Fruit fly (Drosophila melanogaster) whole organism, prepupa: ENCODE data around the gene CG17108.

Experiments
- Blimp-1 ChIP-seq: fragments of 200-800 bp; sonication (Bioruptor generic); optimal IDR thresholded peaks from 3 replicates; lab custom pipeline; 2017; ENCODE audit warnings: missing biosample characterization, missing genetic modification characterization, mild to moderate bottlenecking, moderate library complexity, missing genetic modification reagents
- CG10631 ChIP-seq: fragments of 200-800 bp; sonication (Bioruptor generic); optimal IDR thresholded peaks from 2 replicates; lab custom pipeline; 2016; ENCODE audit warnings: missing biosample characterization, missing genetic modification characterization
- CG10669 ChIP-seq: fragments of 200-800 bp; sonication (Bioruptor generic); optimal IDR thresholded peaks from 3 replicates; lab custom pipeline; 2018; ENCODE audit warnings: missing biosample characterization, mild to moderate bottlenecking, missing genetic modification characterization, moderate library complexity
- CG11294 ChIP-seq: fragments of 200-800 bp; sonication (Bioruptor generic); IDR thresholded peaks from 2 replicates; pipeline ENCODE4 v1.3.6; 2022; ENCODE audit warnings: missing biosample characterization, missing genetic modification characterization
- CG11762 ChIP-seq: fragments of 200-800 bp; sonication (Bioruptor generic); optimal IDR thresholded peaks from 3 replicates; lab custom pipeline; 2016; ENCODE audit warnings: missing biosample characterization, missing genetic modification characterization; ENCODE audit not compliant: insufficient read depth
- CG11902 ChIP-seq: fragments of 200-800 bp; sonication (Bioruptor generic); optimal IDR thresholded peaks from 3 replicates; lab custom pipeline; 2016; ENCODE audit warnings: missing biosample characterization, missing genetic modification characterization
- CG15336 ChIP-seq: fragments of 200-800 bp; sonication (Bioruptor generic); IDR thresholded peaks from 2 replicates; pipeline ENCODE4 v1.3.6; 2022; ENCODE audit warnings: missing biosample characterization, missing genetic modification characterization
- CG1621 ChIP-seq: fragments of 200-800 bp; sonication (Bioruptor generic); optimal IDR thresholded peaks from 3 replicates; lab custom pipeline; 2018; ENCODE audit warnings: missing biosample characterization, mild to moderate bottlenecking, missing genetic modification characterization
- CG16779 ChIP-seq: fragments of 200-800 bp; sonication (Bioruptor generic); optimal IDR thresholded peaks from 3 replicates; lab custom pipeline; 2017; ENCODE audit warnings: missing biosample characterization, mild to moderate bottlenecking, missing genetic modification characterization
- CG3032 ChIP-seq: fragments of 200-800 bp; optimal IDR thresholded peaks from 2 replicates; lab custom pipeline; 2019; ENCODE audit warnings: missing biosample characterization, mild to moderate bottlenecking, missing genetic modification characterization, moderate library complexity
- CG31627 ChIP-seq: fragments of 200-800 bp; sonication (Bioruptor generic); optimal IDR thresholded peaks from 3 replicates; lab custom pipeline; 2016; ENCODE audit warnings: missing biosample characterization, missing genetic modification characterization
- CG32006 ChIP-seq: fragments of 200-800 bp; sonication (Bioruptor generic); optimal IDR thresholded peaks from 3 replicates; lab custom pipeline; 2017; ENCODE audit warnings: missing biosample characterization, mild to moderate bottlenecking, missing genetic modification characterization
- CG3919 ChIP-seq: fragments of 200-800 bp; sonication (Bioruptor generic); optimal IDR thresholded peaks from 3 replicates; lab custom pipeline; 2016; ENCODE audit warnings: missing biosample characterization, missing genetic modification characterization
- CG4318 ChIP-seq: fragments of 200-800 bp; sonication (Bioruptor generic); optimal IDR thresholded peaks from 3 replicates; lab custom pipeline; 2017; ENCODE audit warnings: missing biosample characterization, mild to moderate bottlenecking, missing genetic modification characterization
- CG6276 ChIP-seq: fragments of 200-800 bp; sonication (Bioruptor generic); optimal IDR thresholded peaks from 2 replicates; lab custom pipeline; 2017; ENCODE audit warnings: missing biosample characterization, mild to moderate bottlenecking, missing genetic modification characterization
- CG6808 ChIP-seq: fragments of 200-800 bp; sonication (Bioruptor generic); optimal IDR thresholded peaks from 3 replicates; lab custom pipeline; 2017; ENCODE audit warnings: missing biosample characterization, missing genetic modification characterization, mild to moderate bottlenecking, moderate library complexity, missing genetic modification reagents
- CG6854 ChIP-seq: fragments of 200-800 bp; sonication (Bioruptor generic); optimal IDR thresholded peaks from 2 replicates; lab custom pipeline; 2017; ENCODE audit warnings: missing biosample characterization, mild to moderate bottlenecking, missing genetic modification characterization
- CG7368 ChIP-seq: fragments of 200-800 bp; sonication (Bioruptor generic); optimal IDR thresholded peaks from 3 replicates; lab custom pipeline; 2016; ENCODE audit warnings: missing biosample characterization, missing genetic modification characterization
- CG8119 ChIP-seq: fragments of 200-800 bp; sonication (Bioruptor generic); IDR thresholded peaks from 3 replicates; pipeline ENCODE4 v1.3.6; 2022; ENCODE audit warnings: missing biosample characterization, missing genetic modification characterization
- CG8319 ChIP-seq: fragments of 200-800 bp; sonication (Bioruptor generic); optimal IDR thresholded peaks from 3 replicates; lab custom pipeline; 2016; ENCODE audit warnings: missing biosample characterization, missing genetic modification characterization
- CG8632 ChIP-seq: fragments of 200-800 bp; sonication (Bioruptor generic); optimal IDR thresholded peaks from 3 replicates; lab custom pipeline; 2016; ENCODE audit warnings: missing biosample characterization, missing genetic modification characterization
- Ets21C ChIP-seq: fragments of 200-800 bp; sonication (Bioruptor generic); optimal IDR thresholded peaks from 3 replicates; lab custom pipeline; 2016; ENCODE audit warnings: missing biosample characterization, missing genetic modification characterization
- Ets96B ChIP-seq: fragments of 200-800 bp; optimal IDR thresholded peaks from 2 replicates; lab custom pipeline; 2019; ENCODE audit warnings: missing biosample characterization, mild to moderate bottlenecking, missing genetic modification characterization, moderate library complexity
- Gug ChIP-seq: fragments of 200-800 bp; sonication (Bioruptor generic); IDR thresholded peaks from 2 replicates; pipeline ENCODE4 v1.3.6; 2022; ENCODE audit warnings: missing biosample characterization, missing genetic modification characterization
- Hr38 ChIP-seq: sonication (Bioruptor generic); optimal IDR thresholded peaks from 2 replicates; lab custom pipeline; 2016; ENCODE audit warnings: missing biosample characterization, missing genetic modification characterization
- Hr39 ChIP-seq: fragments of 200-800 bp; sonication (Bioruptor generic); optimal IDR thresholded peaks from 2 replicates; lab custom pipeline; 2016; ENCODE audit warnings: missing biosample characterization, missing genetic modification characterization
- Hr4 ChIP-seq: fragments of 200-800 bp; sonication (Bioruptor generic); optimal IDR thresholded peaks from 3 replicates; lab custom pipeline; 2016; ENCODE audit warnings: missing biosample characterization, missing genetic modification characterization
- Lpt ChIP-seq: fragments of 200-800 bp; sonication (Bioruptor generic); optimal IDR thresholded peaks from 3 replicates; lab custom pipeline; 2016; ENCODE audit warnings: missing biosample characterization, missing genetic modification characterization
- Met ChIP-seq: fragments of 200-800 bp; sonication (Bioruptor generic); optimal IDR thresholded peaks from 3 replicates; lab custom pipeline; 2016; ENCODE audit warnings: missing biosample characterization, missing genetic modification characterization
- OdsH ChIP-seq: fragments of 200-800 bp; sonication (Bioruptor generic); optimal IDR thresholded peaks from 3 replicates; lab custom pipeline; 2016; ENCODE audit warnings: missing biosample characterization, missing genetic modification characterization
- Sox102F ChIP-seq: fragments of 200-800 bp; sonication (Bioruptor generic); optimal IDR thresholded peaks from 2 replicates; lab custom pipeline; 2016; ENCODE audit warnings: missing biosample characterization, mild to moderate bottlenecking, missing genetic modification characterization
- Sox14 ChIP-seq: fragments of 200-800 bp; sonication (Bioruptor generic); optimal IDR thresholded peaks from 3 replicates; lab custom pipeline; 2016; ENCODE audit warnings: missing biosample characterization, missing genetic modification characterization
- Sox15 ChIP-seq: fragments of 200-800 bp; sonication (Bioruptor generic); optimal IDR thresholded peaks from 3 replicates; lab custom pipeline; 2016; ENCODE audit warnings: missing biosample characterization, missing genetic modification characterization
- cyc ChIP-seq: fragments of 200-800 bp; sonication (Bioruptor generic); optimal IDR thresholded peaks from 3 replicates; lab custom pipeline; 2016; ENCODE audit warnings: missing biosample characterization, missing genetic modification characterization
- dac ChIP-seq: fragments of 200-800 bp; sonication (Bioruptor generic); optimal IDR thresholded peaks from 2 replicates; lab custom pipeline; 2017; ENCODE audit warnings: missing biosample characterization, mild to moderate bottlenecking, missing genetic modification characterization
- dsx ChIP-seq: fragments of 200-800 bp; optimal IDR thresholded peaks from 3 replicates; lab custom pipeline; 2019; ENCODE audit warnings: missing biosample characterization, mild to moderate bottlenecking, missing genetic modification characterization, moderate library complexity; ENCODE audit not compliant: poor library complexity, severe bottlenecking
- eg ChIP-seq: fragments of 200-800 bp; sonication (Bioruptor generic); IDR thresholded peaks from 3 replicates; pipeline ENCODE4 v1.3.6; 2022; ENCODE audit warnings: missing biosample characterization, missing genetic modification characterization
- esn ChIP-seq: fragments of 200-800 bp; sonication (Bioruptor generic); optimal IDR thresholded peaks from 2 replicates; lab custom pipeline; 2016; ENCODE audit warnings: missing biosample characterization, mild to moderate bottlenecking, missing genetic modification characterization, moderate library complexity
- fd59A ChIP-seq: fragments of 200-800 bp; sonication (Bioruptor generic); optimal IDR thresholded peaks from 2 replicates; lab custom pipeline; 2017; ENCODE audit warnings: missing biosample characterization, mild to moderate bottlenecking, missing genetic modification characterization, missing genetic modification reagents
- fd85E ChIP-seq: fragments of 200-800 bp; sonication (Bioruptor generic); optimal IDR thresholded peaks from 3 replicates; lab custom pipeline; 2016; ENCODE audit warnings: missing biosample characterization, missing genetic modification characterization
- fkh ChIP-seq: fragments of 200-800 bp; sonication (Bioruptor generic); optimal IDR thresholded peaks from 3 replicates; lab custom pipeline; 2017; ENCODE audit warnings: missing biosample characterization, mild to moderate bottlenecking, missing genetic modification characterization, moderate library complexity
- lz ChIP-seq: fragments of 200-800 bp; sonication (Bioruptor generic); optimal IDR thresholded peaks from 3 replicates; lab custom pipeline; 2016; ENCODE audit warnings: missing biosample characterization, missing genetic modification characterization
- salr ChIP-seq, 2 experiments: fragments of 200-800 bp; sonication (Bioruptor generic); optimal IDR thresholded peaks; 3 replicates each; lab custom pipeline; 2016 to 2018; ENCODE audit warnings: missing biosample characterization in 2 of 2, missing genetic modification characterization in 2 of 2, mild to moderate bottlenecking in 1 of 2
- spab ChIP-seq: fragments of 200-800 bp; sonication (Bioruptor generic); optimal IDR thresholded peaks from 2 replicates; lab custom pipeline; 2017; ENCODE audit warnings: missing biosample characterization, mild to moderate bottlenecking, missing genetic modification characterization, missing genetic modification reagents
- svp ChIP-seq: fragments of 200-800 bp; sonication (Bioruptor generic); peaks from one replicate; lab custom pipeline; 2016; ENCODE audit warnings: missing biosample characterization, missing genetic modification characterization
- topi ChIP-seq: fragments of 200-800 bp; sonication (Bioruptor generic); optimal IDR thresholded peaks from 3 replicates; lab custom pipeline; 2016; ENCODE audit warnings: missing biosample characterization, missing genetic modification characterization
- vri ChIP-seq: fragments of 200-800 bp; sonication (Bioruptor generic); optimal IDR thresholded peaks from 3 replicates; lab custom pipeline; 2016; ENCODE audit warnings: missing biosample characterization, mild to moderate bottlenecking, missing genetic modification characterization

The CG17108 gene

dm6 chr2L:10665603-10666002, 28.3 kb downstream of the CG17108 start (continued):
- TF ChIP-seq CG8319 (GFP tag; lab: Kevin White, UChicago) (peak; percentile 70), Blimp-1 (no peak), CG31627 (GFP tag; lab: Kevin White, UChicago) (peak; percentile 60), salr (GFP tag; optimal IDR thresholded peaks at IDR 0.05; lab: Kevin White, UChicago) (peak; percentile 46 to 61), svp (GFP tag; lab: Kevin White, UChicago) (peak; percentile 68), esn (peak; percentile 55), dac (GFP tag; lab: Kevin White, UChicago) (peak; percentile 68), CG8119 (peak; percentile 85)

dm6 chr2L:10661490-10662240, 32.2 kb downstream of the CG17108 start, which contains the start of gene CG31871:
Gene CG31871 (plus strand): TSS chr2L:10662081.
- TF ChIP-seq Sox15 (GFP tag; lab: Kevin White, UChicago) (no peak), Met (GFP tag; lab: Kevin White, UChicago) (peak; percentile 8), spab (peak; percentile 61), CG3919 (GFP tag; lab: Kevin White, UChicago) (peak; percentile 76), Ets21C (GFP tag; lab: Kevin White, UChicago) (no peak), CG11294 (peak; percentile 70), CG3032 (peak; percentile 73), Ets96B (tag; lab: Kevin White, UChicago) (peak; percentile 76), CG10669 (GFP tag; lab: Kevin White, UChicago) (peak; percentile 47), fd85E (no peak), cyc (GFP tag; lab: Kevin White, UChicago) (no peak), CG1621 (tag; lab: Kevin White, UChicago) (peak; percentile 29), CG10631 (GFP tag; lab: Kevin White, UChicago) (peak; percentile 77), CG4318 (GFP tag; lab: Kevin White, UChicago) (peak; percentile 88), fkh (GFP tag; lab: Kevin White, UChicago) (peak; percentile 28), Gug (GFP tag; lab: Robert Waterston, UW) (peak; percentile 85), dsx (peak; percentile 58), Sox102F (GFP tag; lab: Kevin White, UChicago) (no peak), salr (GFP tag; optimal IDR thresholded peaks at IDR 0.05; lab: Kevin White, UChicago) (peak in 1 of 2 experiments; percentile 89), Hr38 (GFP tag; lab: Kevin White, UChicago) (no peak), CG7368 (GFP tag; lab: Kevin White, UChicago) (peak; percentile 50), CG16779 (tag; lab: Kevin White, UChicago) (peak; percentile 17), CG6276 (GFP tag; lab: Kevin White, UChicago) (peak; percentile 91), CG11762 (GFP tag; lab: Kevin White, UChicago) (peak; percentile 42), CG6808 (peak; percentile 31), dac (GFP tag; lab: Kevin White, UChicago) (peak; percentile 63), CG32006 (peak; percentile 94), Hr39 (GFP tag; lab: Kevin White, UChicago) (no peak), svp (GFP tag; lab: Kevin White, UChicago) (peak; percentile 40), lz (GFP tag; lab: Kevin White, UChicago) (no peak), OdsH (GFP tag; lab: Kevin White, UChicago) (peak; percentile 72), Blimp-1 (peak; percentile 29), Lpt (GFP tag; lab: Kevin White, UChicago) (peak; percentile 89), CG11902 (GFP tag; lab: Kevin White, UChicago) (no peak), CG31627 (GFP tag; lab: Kevin White, UChicago) (no peak), fd59A (peak; percentile 18), CG8119 (peak; percentile 96), CG8632 (GFP tag; lab: Kevin White, UChicago) (peak; percentile 41), CG6854 (GFP tag; lab: Kevin White, UChicago) (no peak), CG15336 (GFP tag; lab: Robert Waterston, UW) (peak; percentile 93), Sox14 (GFP tag; lab: Kevin White, UChicago) (no peak), esn (peak; percentile 2), topi (GFP tag; lab: Kevin White, UChicago) (no peak), vri (GFP tag; lab: Kevin White, UChicago) (no peak), eg (GFP tag; lab: Robert Waterston, UW) (peak; percentile 93), Hr4 (GFP tag; lab: Kevin White, UChicago) (peak; percentile 82)
